Fruit fly (Drosophila melanogaster): ENCODE results near the gene CG10874.

dm6 chr2L:2175090-2175830 is 16.9 kb downstream of the CG10874 start:
- TF ChIP-seq h (optimal IDR thresholded peaks at IDR 0.05) (no peak), psq (optimal IDR thresholded peaks at IDR 0.05) (no peak), Sin3A (optimal IDR thresholded peaks at IDR 0.05) (no peak), insv (optimal IDR thresholded peaks at IDR 0.05) (no peak), Myc (optimal IDR thresholded peaks at IDR 0.05) (no peak)
